Fruit fly (Drosophila melanogaster): ENCODE results near the gene CG3386.

DNA sequence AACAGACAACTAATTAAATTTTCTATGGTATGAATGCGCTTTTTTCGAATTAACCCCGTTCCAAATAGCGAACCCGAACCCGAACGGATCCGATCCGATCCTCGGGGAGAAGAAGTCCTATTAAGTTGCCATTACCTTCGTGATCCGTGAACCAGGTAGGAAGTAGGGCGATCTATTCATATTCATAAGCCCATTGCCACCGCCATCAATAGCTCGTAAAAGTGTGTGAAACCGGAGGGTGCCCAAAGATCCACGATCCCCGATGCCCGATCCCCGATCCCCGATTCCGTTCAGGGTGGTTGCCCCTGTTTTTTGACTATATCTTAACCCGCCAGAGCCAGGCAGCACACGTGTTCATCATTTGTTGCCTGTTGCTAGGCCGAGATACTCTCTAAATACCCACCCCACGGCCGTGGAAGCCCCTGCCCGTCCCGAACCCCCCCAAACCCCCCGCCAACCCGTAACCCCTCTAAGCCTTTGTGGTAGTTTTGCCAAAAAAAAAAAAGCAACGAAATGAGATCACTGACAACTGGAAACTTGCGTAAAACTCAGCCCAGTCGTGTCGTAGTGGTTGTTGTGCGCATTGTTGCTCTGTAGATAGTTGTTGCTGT is 36.7 kb downstream of the CG3386 start:
- TF ChIP-seq disco-r (GFP tag; optimal IDR thresholded peaks at IDR 0.05) (no peak), Dfd (GFP tag; optimal IDR thresholded peaks at IDR 0.05) (no peak), psq (GFP tag; optimal IDR thresholded peaks at IDR 0.05) (no peak), CG13296 (GFP tag; optimal IDR thresholded peaks at IDR 0.05) (no peak), Hr51 (GFP tag; optimal IDR thresholded peaks at IDR 0.05) (no peak), abd-A (tag; optimal IDR thresholded peaks at IDR 0.05) (no peak), CG8089 (GFP tag; optimal IDR thresholded peaks at IDR 0.05) (no peak), CG12219 (GFP tag; optimal IDR thresholded peaks at IDR 0.05) (no peak), Ada2b (GFP tag; IDR thresholded peaks at IDR 0.05) (no peak), CG31224 (GFP tag; IDR thresholded peaks at IDR 0.05) (no peak), Doc2 (GFP tag; IDR thresholded peaks at IDR 0.05) (no peak)
